Worm (Caenorhabditis elegans) whole organism, early embryonic: Measurements from ENCODE around the gene ser-4.

ENCODE experiments used
- B0310.2 ChIP-seq: sonication (generic microtip); optimal IDR thresholded peaks from 2 replicates; lab custom pipeline; 2016; ENCODE audit warnings: mild to moderate bottlenecking, missing genetic modification characterization, missing compliant biosample characterization
- F13C5.2 ChIP-seq: sonication (generic microtip); optimal IDR thresholded peaks from 2 replicates; lab custom pipeline; 2017; ENCODE audit warnings: mild to moderate bottlenecking, missing genetic modification characterization, inconsistent platforms, missing compliant biosample characterization
- aly-1 ChIP-seq: sonication (generic microtip); optimal IDR thresholded peaks from 2 replicates; lab custom pipeline; 2016; ENCODE audit warnings: missing genetic modification characterization, missing compliant biosample characterization
- ama-1 ChIP-seq: fragments of 150-350 bp; optimal IDR thresholded peaks from 2 replicates; lab custom pipeline; 2014
- ceh-13 ChIP-seq: fragments of 200-800 bp; sonication (Bioruptor generic); optimal IDR thresholded peaks from 2 replicates; lab custom pipeline; 2018; ENCODE audit warnings: mild to moderate bottlenecking, missing genetic modification characterization, missing compliant biosample characterization
- ceh-36 ChIP-seq: sonication (generic microtip); optimal IDR thresholded peaks from 2 replicates; lab custom pipeline; 2016; ENCODE audit warnings: missing genetic modification characterization, inconsistent platforms, missing compliant biosample characterization
- ets-7 ChIP-seq: sonication (generic microtip); optimal IDR thresholded peaks from 2 replicates; lab custom pipeline; 2016; ENCODE audit warnings: missing genotype, missing genetic modification characterization, missing compliant biosample characterization
- flt-1 ChIP-seq: fragments of 200-800 bp; sonication (Bioruptor generic); IDR thresholded peaks from 2 replicates; pipeline ENCODE4 v1.3.6; 2022; ENCODE audit warnings: missing genetic modification characterization, missing compliant biosample characterization
- hmbx-1 ChIP-seq: sonication (generic microtip); optimal IDR thresholded peaks from 2 replicates; lab custom pipeline; 2016; ENCODE audit warnings: mild to moderate bottlenecking, missing genetic modification characterization, missing compliant biosample characterization
- hmg-4 ChIP-seq: fragments of 200-800 bp; sonication (Bioruptor generic); optimal IDR thresholded peaks from 2 replicates; lab custom pipeline; 2018; ENCODE audit warnings: mild to moderate bottlenecking, missing genetic modification characterization, missing compliant biosample characterization
- hnd-1 ChIP-seq: sonication (generic microtip); optimal IDR thresholded peaks from 2 replicates; lab custom pipeline; 2016; ENCODE audit warnings: missing genetic modification characterization, missing compliant biosample characterization
- pes-1 ChIP-seq: fragments of 200-800 bp; sonication (Bioruptor generic); IDR thresholded peaks from 2 replicates; pipeline ENCODE4 v1.3.6; 2022; ENCODE audit warnings: missing genetic modification reagents, missing genetic modification characterization, missing compliant biosample characterization
- scrt-1 ChIP-seq: fragments of 200-800 bp; sonication (Bioruptor generic); IDR thresholded peaks from 2 replicates; pipeline ENCODE4 v1.3.6; 2022; ENCODE audit warnings: missing genetic modification characterization, missing compliant biosample characterization
- sea-1 ChIP-seq: fragments of 200-800 bp; sonication (Bioruptor generic); conservative IDR thresholded peaks from 2 replicates; pipeline ENCODE4 v1.3.6; 2022; ENCODE audit warnings: missing genetic modification characterization, missing compliant biosample characterization
- tbx-11 ChIP-seq: fragments of 200-800 bp; sonication (Bioruptor generic); IDR thresholded peaks from 2 replicates; pipeline ENCODE4 v1.3.6; 2022; ENCODE audit warnings: missing genetic modification characterization, missing compliant biosample characterization
- tbx-37 ChIP-seq: fragments of 200-800 bp; sonication (Bioruptor generic); conservative IDR thresholded peaks from 2 replicates; pipeline ENCODE4 v1.3.6; 2022; ENCODE audit warnings: missing genetic modification reagents, missing genetic modification characterization, missing compliant biosample characterization
- tra-4 ChIP-seq: sonication (generic microtip); optimal IDR thresholded peaks from 2 replicates; lab custom pipeline; 2017; ENCODE audit warnings: missing genetic modification characterization, missing compliant biosample characterization

The ser-4 gene

ce11 chrIII:1745450-1746127, 12.7 kb upstream of the ser-4 start:
- TF ChIP-seq tbx-37 = no peak
- no peak for TF ChIP-seq sea-1 (GFP tag; lab: Robert Waterston, UW)
- no peak for TF ChIP-seq ceh-13 (GFP tag; lab: Kevin White, UChicago)
- TF ChIP-seq tbx-11 = no peak

- TF ChIP-seq ceh-36 (no peak), ceh-13 (GFP tag; lab: Kevin White, UChicago) (no peak), hnd-1 (no peak), aly-1 (tag; lab: Kevin White, UChicago) (no peak), hmbx-1 (tag; lab: Kevin White, UChicago) (no peak), tbx-11 (no peak), hmg-4 (GFP tag; lab: Kevin White, UChicago) (no peak), scrt-1 (GFP tag; lab: Robert Waterston, UW) (no peak), tbx-37 (no peak), B0310.2 (tag; lab: Kevin White, UChicago) (no peak)
Measured at ce11 chrIII:1744486-1744885, 11.6 kb upstream of the ser-4 start.

ce11 chrIII:1743488-1744020, 10.7 kb upstream of the ser-4 start:
- TF ChIP-seq tbx-37 = no peak

ce11 chrIII:1743081-1743480, 10.2 kb upstream of the ser-4 start:
- TF ChIP-seq sea-1 (GFP tag; lab: Robert Waterston, UW) (no peak), hmg-4 (GFP tag; lab: Kevin White, UChicago) (no peak), F13C5.2 (tag; lab: Kevin White, UChicago) (no peak), ceh-13 (GFP tag; lab: Kevin White, UChicago) (no peak), pes-1 (no peak)

- TF ChIP-seq hnd-1 = no peak
- TF ChIP-seq B0310.2 (tag; lab: Kevin White, UChicago) = no peak
- TF ChIP-seq ceh-13 (GFP tag; lab: Kevin White, UChicago) = no peak
- TF ChIP-seq tbx-11 = no peak
- no peak for TF ChIP-seq aly-1 (tag; lab: Kevin White, UChicago)
- TF ChIP-seq flt-1 (GFP tag; lab: Robert Waterston, UW) = no peak
- no peak for TF ChIP-seq ceh-36
- TF ChIP-seq tra-4 = no peak
- TF ChIP-seq pes-1 = no peak
- TF ChIP-seq ama-1 (lab: Kevin White, UChicago) = no peak
- TF ChIP-seq F13C5.2 (tag; lab: Kevin White, UChicago) = no peak
- no peak for TF ChIP-seq hmg-4 (GFP tag; lab: Kevin White, UChicago)
- TF ChIP-seq sea-1 (GFP tag; lab: Robert Waterston, UW) = no peak
- TF ChIP-seq tbx-37 = no peak
- no peak for TF ChIP-seq scrt-1 (GFP tag; lab: Robert Waterston, UW)
Measured at ce11 chrIII:1733412-1733811, 511 bp upstream of the ser-4 start.

ce11 chrIII:1731850-1732249, 1.1 kb downstream of the ser-4 start:
- TF ChIP-seq ceh-36 (no peak), scrt-1 (GFP tag; lab: Robert Waterston, UW) (no peak), tbx-37 (no peak), hmg-4 (GFP tag; lab: Kevin White, UChicago) (no peak), F13C5.2 (tag; lab: Kevin White, UChicago) (no peak), ets-7 (tag; lab: Kevin White, UChicago) (no peak), ceh-13 (GFP tag; lab: Kevin White, UChicago) (no peak), ama-1 (lab: Kevin White, UChicago) (no peak)

ce11 chrIII:1718800-1719199, 14.1 kb downstream of the ser-4 start:
- TF ChIP-seq tbx-37 = no peak
- peak; percentile 90 for TF ChIP-seq ceh-36

- TF ChIP-seq pes-1 (no peak), tbx-11 (no peak), ceh-13 (GFP tag; lab: Kevin White, UChicago) (no peak), B0310.2 (tag; lab: Kevin White, UChicago) (no peak), tra-4 (no peak), F13C5.2 (tag; lab: Kevin White, UChicago) (no peak), ceh-36 (no peak), hnd-1 (no peak), aly-1 (tag; lab: Kevin White, UChicago) (no peak), sea-1 (GFP tag; lab: Robert Waterston, UW) (no peak)
Measured at ce11 chrIII:1717772-1718171, 15.1 kb downstream of the ser-4 start.

ce11 chrIII:1713991-1714611, 18.8 kb downstream of the ser-4 start:
- TF ChIP-seq aly-1 (tag; lab: Kevin White, UChicago) (no peak), sea-1 (GFP tag; lab: Robert Waterston, UW) (no peak), tra-4 (no peak), hmbx-1 (tag; lab: Kevin White, UChicago) (no peak), tbx-37 (no peak), F13C5.2 (tag; lab: Kevin White, UChicago) (no peak), ceh-36 (peak; percentile 94)
